Worm (Caenorhabditis elegans): ENCODE measurements around the gene R05G6.10.

The R05G6.10 gene

DNA sequence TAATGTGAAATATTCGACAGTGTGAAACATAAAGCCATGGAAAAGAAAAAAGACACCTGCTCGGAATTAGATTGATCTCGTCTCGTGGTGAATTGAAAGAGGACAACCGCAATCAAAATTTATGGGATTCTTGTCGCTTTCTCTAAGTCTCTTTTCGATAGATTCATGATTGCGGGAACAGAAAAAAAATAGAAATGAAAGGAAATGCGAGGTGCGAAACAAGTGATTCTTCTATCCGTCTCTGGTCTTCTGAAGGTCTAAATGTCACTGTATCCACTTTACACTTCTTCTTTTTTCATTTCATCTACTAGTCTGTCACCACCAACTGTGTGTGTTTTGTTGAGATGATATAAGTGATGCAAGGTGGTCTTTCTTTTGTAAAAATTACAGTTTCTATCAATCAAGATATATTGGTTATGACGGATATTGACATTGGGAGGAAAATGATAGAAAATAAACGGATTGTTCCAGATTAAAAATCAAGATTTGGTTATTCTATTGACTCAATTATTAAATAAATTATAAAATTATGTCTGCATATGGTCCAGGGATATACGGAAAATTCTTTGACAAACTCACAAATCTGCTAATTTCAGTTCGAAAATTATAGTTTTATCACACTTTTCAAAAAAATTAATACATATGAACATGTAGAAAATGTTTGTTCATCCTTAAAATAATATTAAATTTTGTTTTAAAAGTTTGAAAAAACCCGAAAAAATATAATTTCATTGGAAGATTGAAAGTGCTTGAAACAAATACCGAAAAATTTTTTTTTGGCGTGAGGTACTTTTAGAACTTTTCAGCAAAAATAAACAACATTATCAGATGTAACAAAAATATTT lies 11.9 kb downstream of the R05G6.10 start:
- TF ChIP-seq ztf-11 (tag; optimal IDR thresholded peaks at IDR 0.05): no peak
- no peak for TF ChIP-seq mdl-1 (tag; optimal IDR thresholded peaks at IDR 0.05)
- no peak for TF ChIP-seq lin-39 (tag; optimal IDR thresholded peaks at IDR 0.05)
- TF ChIP-seq fos-1 (tag; optimal IDR thresholded peaks at IDR 0.05): peak; percentile 34

DNA sequence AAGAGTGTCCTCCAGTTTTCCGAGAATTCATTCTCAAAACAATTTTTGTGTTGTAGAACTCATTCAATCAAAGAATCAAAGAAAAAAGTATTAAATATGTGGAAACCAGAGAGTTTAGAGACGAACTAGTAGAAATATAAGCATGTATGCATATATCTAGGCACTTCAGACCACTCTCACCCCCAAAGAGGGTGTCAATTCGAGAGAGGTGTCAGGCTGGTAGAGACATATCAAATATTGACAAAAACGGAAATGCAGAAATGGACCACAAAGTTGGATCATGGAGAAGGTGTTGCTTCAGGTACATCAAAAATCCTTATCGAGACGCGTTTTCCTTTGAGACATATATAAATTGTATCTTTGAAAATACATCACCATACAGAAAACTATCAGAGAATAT lies 18.6 kb downstream of the R05G6.10 start:
- no peak for TF ChIP-seq sma-3 (GFP tag; optimal IDR thresholded peaks at IDR 0.05)
- no peak for TF ChIP-seq aly-2 (tag; optimal IDR thresholded peaks at IDR 0.05)
- TF ChIP-seq unc-55 (GFP tag; optimal IDR thresholded peaks at IDR 0.05): no peak
- no peak for TF ChIP-seq ama-1 (optimal IDR thresholded peaks at IDR 0.05)
- TF ChIP-seq alr-1 (tag; optimal IDR thresholded peaks at IDR 0.05): no peak
- no peak for TF ChIP-seq nhr-25 (tag; optimal IDR thresholded peaks at IDR 0.05)
- TF ChIP-seq mdl-1 (tag; optimal IDR thresholded peaks at IDR 0.05): no peak
- no peak for TF ChIP-seq egl-27 (tag; optimal IDR thresholded peaks at IDR 0.05)
- no peak for TF ChIP-seq lin-11 (tag; optimal IDR thresholded peaks at IDR 0.05)
- TF ChIP-seq sem-4 (tag; optimal IDR thresholded peaks at IDR 0.05): no peak
- TF ChIP-seq nhr-129 (tag; optimal IDR thresholded peaks at IDR 0.05): no peak
- no peak for TF ChIP-seq nhr-237 (tag; optimal IDR thresholded peaks at IDR 0.05)
- TF ChIP-seq unc-62 (GFP tag; optimal IDR thresholded peaks at IDR 0.05): no peak
- TF ChIP-seq mbf-1 (tag; optimal IDR thresholded peaks at IDR 0.05): no peak
- TF ChIP-seq blmp-1 (tag; optimal IDR thresholded peaks at IDR 0.05; ENCODE audit: insufficient read depth): no peak
- TF ChIP-seq gmeb-1 (tag; optimal IDR thresholded peaks at IDR 0.05): no peak

ce11 chrIV:7521591-7521990 lies 20.7 kb downstream of the R05G6.10 start:
- TF ChIP-seq F13H6.1 (tag; optimal IDR thresholded peaks at IDR 0.05): no peak
- TF ChIP-seq zag-1 (tag; optimal IDR thresholded peaks at IDR 0.05): no peak
- no peak for TF ChIP-seq sma-9 (GFP tag; optimal IDR thresholded peaks at IDR 0.05)
- TF ChIP-seq sma-9 (tag; optimal IDR thresholded peaks at IDR 0.05): no peak
- TF ChIP-seq ztf-1 (GFP tag; conservative IDR thresholded peaks at IDR 0.05): no peak
- TF ChIP-seq fos-1 (tag; optimal IDR thresholded peaks at IDR 0.05): no peak
- TF ChIP-seq nhr-237 (tag; optimal IDR thresholded peaks at IDR 0.05): no peak
- no peak for TF ChIP-seq nhr-25 (tag; optimal IDR thresholded peaks at IDR 0.05)
- TF ChIP-seq crh-2 (tag; optimal IDR thresholded peaks at IDR 0.05): no peak
- TF ChIP-seq skn-1 (tag; optimal IDR thresholded peaks at IDR 0.05): no peak
- no peak for TF ChIP-seq egl-27 (tag; optimal IDR thresholded peaks at IDR 0.05)
- no peak for TF ChIP-seq aly-2 (tag; optimal IDR thresholded peaks at IDR 0.05)
- TF ChIP-seq sem-4 (tag; optimal IDR thresholded peaks at IDR 0.05): no peak
- no peak for TF ChIP-seq nhr-129 (tag; optimal IDR thresholded peaks at IDR 0.05)
- TF ChIP-seq unc-62 (GFP tag; optimal IDR thresholded peaks at IDR 0.05): no peak
- TF ChIP-seq nhr-12 (tag; optimal IDR thresholded peaks at IDR 0.05): no peak
- no peak for TF ChIP-seq unc-55 (GFP tag; optimal IDR thresholded peaks at IDR 0.05)

DNA sequence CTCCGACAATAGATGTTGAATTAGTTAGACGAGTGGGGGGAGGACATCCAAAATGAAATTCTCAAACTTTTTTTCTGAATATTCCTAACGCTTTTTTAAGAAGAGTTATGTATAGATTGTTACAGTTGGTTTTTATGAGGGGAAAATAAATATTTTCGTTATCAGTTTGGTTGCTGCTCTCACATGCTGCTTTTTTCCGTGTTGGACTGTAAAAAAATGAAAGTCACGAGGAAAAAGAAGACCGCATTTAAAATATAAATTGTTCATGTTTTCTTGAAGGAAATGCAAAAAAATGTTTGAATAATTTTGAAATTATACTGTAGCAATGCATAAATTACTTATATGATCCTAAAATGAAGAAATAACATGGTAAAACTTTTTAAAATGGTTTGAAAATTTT lies 21.5 kb downstream of the R05G6.10 start:
- TF ChIP-seq mab-5 (tag; optimal IDR thresholded peaks at IDR 0.05) (no peak), sma-9 (GFP tag; optimal IDR thresholded peaks at IDR 0.05) (peak; percentile 7), sma-9 (tag; optimal IDR thresholded peaks at IDR 0.05) (no peak), nhr-25 (tag; optimal IDR thresholded peaks at IDR 0.05) (no peak), crh-2 (tag; optimal IDR thresholded peaks at IDR 0.05) (peak; percentile 6)

ce11 chrIV:7520258-7520657 lies 22.1 kb downstream of the R05G6.10 start:
- TF ChIP-seq ceh-16 (tag; optimal IDR thresholded peaks at IDR 0.05) (no peak), fos-1 (tag; optimal IDR thresholded peaks at IDR 0.05) (peak; percentile 58)

- no peak for TF ChIP-seq elt-3 (tag; optimal IDR thresholded peaks at IDR 0.05)
- TF ChIP-seq ceh-16 (tag; optimal IDR thresholded peaks at IDR 0.05): no peak
- no peak for TF ChIP-seq mab-5 (tag; optimal IDR thresholded peaks at IDR 0.05)
- TF ChIP-seq peb-1 (tag; optimal IDR thresholded peaks at IDR 0.05): no peak
- TF ChIP-seq fos-1 (tag; optimal IDR thresholded peaks at IDR 0.05): no peak
- no peak for TF ChIP-seq R02D3.7 (tag; optimal IDR thresholded peaks at IDR 0.05)
- TF ChIP-seq ama-1 (optimal IDR thresholded peaks at IDR 0.05): no peak
- no peak for TF ChIP-seq elt-1 (tag; optimal IDR thresholded peaks at IDR 0.05)
- TF ChIP-seq ztf-1 (GFP tag; conservative IDR thresholded peaks at IDR 0.05): no peak
- TF ChIP-seq nhr-12 (tag; optimal IDR thresholded peaks at IDR 0.05): no peak
- TF ChIP-seq gmeb-1 (tag; optimal IDR thresholded peaks at IDR 0.05): no peak
Measured at ce11 chrIV:7516167-7516566, 26.2 kb downstream of the R05G6.10 start, which contains the start of the genes R05G6.9 and R05G6.3. TSS of gene R05G6.9 (minus strand) at chrIV:7516267. TSS of gene R05G6.3 (plus strand) at chrIV:7516552.
